Worm (Caenorhabditis elegans) whole organism, early embryonic: ENCODE measurements around the gene F35E8.2.

Source experiments
- F13C5.2 ChIP-seq: sonication (generic microtip); optimal IDR thresholded peaks from 2 replicates; lab custom pipeline; 2017; ENCODE audit warnings: mild to moderate bottlenecking, missing genetic modification characterization, inconsistent platforms, missing compliant biosample characterization
- ama-1 ChIP-seq: fragments of 150-350 bp; optimal IDR thresholded peaks from 2 replicates; lab custom pipeline; 2014
- sea-1 ChIP-seq: fragments of 200-800 bp; sonication (Bioruptor generic); conservative IDR thresholded peaks from 2 replicates; pipeline ENCODE4 v1.3.6; 2022; ENCODE audit warnings: missing genetic modification characterization, missing compliant biosample characterization

DNA sequence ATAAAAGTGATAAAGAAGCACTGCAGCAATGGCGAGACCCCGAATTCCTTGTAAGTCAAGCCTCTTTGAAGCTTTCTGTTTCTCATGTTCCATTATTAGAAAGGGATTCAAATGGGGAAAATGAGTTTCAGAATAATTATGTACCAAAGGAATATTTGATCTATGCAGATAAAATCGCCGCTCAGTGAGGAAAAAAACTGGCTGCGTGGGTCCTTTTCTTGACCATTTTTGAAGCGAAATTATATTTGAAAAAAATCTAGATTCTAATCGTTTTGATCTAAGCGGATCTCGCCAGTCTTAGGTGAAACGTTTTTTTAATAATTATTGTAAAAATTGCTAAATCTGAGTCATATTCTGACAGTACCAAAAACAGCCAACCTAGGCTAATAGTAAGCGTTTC lies 20.8 kb upstream of the F35E8.2 start, which contains the start of gene oac-42:
- no peak for TF ChIP-seq ama-1 (lab: Kevin White, UChicago)
- no peak for TF ChIP-seq F13C5.2 (tag; lab: Kevin White, UChicago)
- TF ChIP-seq sea-1 (GFP tag; lab: Robert Waterston, UW) = no peak
